Fruit fly (Drosophila melanogaster): ENCODE results near the gene CG31626.

The CG31626 gene

DNA sequence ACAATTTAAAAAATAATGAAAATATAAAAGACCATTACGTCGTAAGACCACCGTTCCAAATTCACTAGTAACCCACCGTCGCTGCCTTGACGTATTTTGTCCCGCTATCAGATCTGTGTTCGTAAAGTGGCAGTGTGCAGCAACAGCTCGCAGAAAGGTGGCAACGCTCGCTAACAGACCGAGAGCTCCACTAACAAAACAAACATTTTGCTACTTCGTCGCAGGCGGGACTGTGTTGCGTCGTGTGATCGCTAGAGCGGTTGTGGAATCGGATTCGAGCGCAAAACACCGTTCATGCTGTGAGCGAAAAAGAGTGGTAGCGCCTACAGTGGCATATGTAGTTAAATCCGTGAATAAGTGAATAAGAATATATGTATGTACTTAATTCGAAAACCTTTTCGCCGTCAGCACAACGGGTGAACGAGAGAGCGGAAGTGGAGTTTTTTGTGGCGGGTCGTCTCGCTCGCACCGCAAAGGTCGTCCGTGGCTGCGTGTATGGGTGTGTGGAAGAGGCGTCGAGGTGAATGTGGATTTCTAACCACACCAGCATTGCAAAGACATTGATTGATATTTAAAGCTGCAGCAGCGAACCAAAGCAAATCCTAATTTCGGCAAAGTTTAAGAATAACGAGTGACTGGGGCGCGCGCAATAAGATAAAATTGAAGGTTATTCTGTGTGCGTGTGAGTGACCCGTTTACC lies 665 bp upstream of the CG31626 start, which contains the start of gene Hr39 (continued):
- TF ChIP-seq CG12659 (GFP tag; optimal IDR thresholded peaks at IDR 0.05) (peak; percentile 95), Adf1 (GFP tag; IDR thresholded peaks at IDR 0.05) (no peak), CG7357 (GFP tag; IDR thresholded peaks at IDR 0.05) (no peak), rib (GFP tag; IDR thresholded peaks at IDR 0.05) (no peak), sim (GFP tag; IDR thresholded peaks at IDR 0.05) (no peak), pho (GFP tag; optimal IDR thresholded peaks at IDR 0.05) (peak; percentile 16), CG6765 (GFP tag; optimal IDR thresholded peaks at IDR 0.05) (peak; percentile 20), CG2678 (tag; optimal IDR thresholded peaks at IDR 0.05) (peak; percentile 20), ara (GFP tag; IDR thresholded peaks at IDR 0.05) (no peak), CG13296 (GFP tag; optimal IDR thresholded peaks at IDR 0.05) (peak; percentile 14), oc (tag; optimal IDR thresholded peaks at IDR 0.05) (peak; percentile 21), gfzf (GFP tag; optimal IDR thresholded peaks at IDR 0.05) (peak; percentile 48), Mes4 (GFP tag; optimal IDR thresholded peaks at IDR 0.05) (no peak), CG9817 (tag; optimal IDR thresholded peaks at IDR 0.05) (no peak), CG7372 (GFP tag; IDR thresholded peaks at IDR 0.05) (no peak), toy (GFP tag; IDR thresholded peaks at IDR 0.05) (no peak), mirr (GFP tag; optimal IDR thresholded peaks at IDR 0.05) (peak; percentile 28), CG11723 (GFP tag; optimal IDR thresholded peaks at IDR 0.05) (peak; percentile 53), ham (GFP tag; IDR thresholded peaks at IDR 0.05) (no peak), Bdp1 (GFP tag; optimal IDR thresholded peaks at IDR 0.05) (peak; percentile 54), B-H2 (GFP tag; optimal IDR thresholded peaks at IDR 0.05) (no peak), CG14710 (tag; optimal IDR thresholded peaks at IDR 0.05) (peak; percentile 74), CG3163 (GFP tag; optimal IDR thresholded peaks at IDR 0.05) (peak; percentile 27), Hsf (GFP tag; optimal IDR thresholded peaks at IDR 0.05) (peak; percentile 41), bbx (GFP tag; IDR thresholded peaks at IDR 0.05; ENCODE audit: partially characterized antibody) (no peak), usp (GFP tag; optimal IDR thresholded peaks at IDR 0.05) (no peak), TFAM (GFP tag; optimal IDR thresholded peaks at IDR 0.05) (no peak), disco-r (GFP tag; optimal IDR thresholded peaks at IDR 0.05) (no peak), Sox102F (GFP tag; optimal IDR thresholded peaks at IDR 0.05) (no peak), CG11695 (GFP tag; IDR thresholded peaks at IDR 0.05) (no peak), hbn (GFP tag; IDR thresholded peaks at IDR 0.05; ENCODE audit: partially characterized antibody) (no peak), HHEX (GFP tag; optimal IDR thresholded peaks at IDR 0.05) (no peak), tll (GFP tag; optimal IDR thresholded peaks at IDR 0.05) (no peak), HLHmδ (GFP tag; optimal IDR thresholded peaks at IDR 0.05) (no peak), croc (GFP tag; conservative IDR thresholded peaks at IDR 0.05) (no peak), ind (GFP tag; optimal IDR thresholded peaks at IDR 0.05) (no peak), CG14667 (GFP tag; IDR thresholded peaks at IDR 0.05) (no peak), chif (GFP tag; optimal IDR thresholded peaks at IDR 0.05) (peak in 1 of 2 experiments; percentile 38), CG4820 (GFP tag; optimal IDR thresholded peaks at IDR 0.05) (no peak), crp (GFP tag; optimal IDR thresholded peaks at IDR 0.05) (no peak), CG10431 (GFP tag; optimal IDR thresholded peaks at IDR 0.05) (no peak), CG16779 (GFP tag; IDR thresholded peaks at IDR 0.05) (no peak), Max (GFP tag; optimal IDR thresholded peaks at IDR 0.05) (peak; percentile 17), wor (GFP tag; IDR thresholded peaks at IDR 0.05) (no peak), MTF-1 (GFP tag; optimal IDR thresholded peaks at IDR 0.05; ENCODE audit: borderline replicate concordance) (peak; percentile 52), insv (GFP tag; optimal IDR thresholded peaks at IDR 0.05) (no peak), Awh (GFP tag; IDR thresholded peaks at IDR 0.05) (no peak), CG34376 (GFP tag; optimal IDR thresholded peaks at IDR 0.05) (peak; percentile 66), jumu (GFP tag; optimal IDR thresholded peaks at IDR 0.05) (peak; percentile 56), Xrp1 (GFP tag; IDR thresholded peaks at IDR 0.05) (no peak)

Data from whole organism, embryonic.